Worm (Caenorhabditis elegans) whole organism, L4 larva: ENCODE results near the gene Y39A1A.18.

ENCODE experiments used
- Y48G9A.11 ChIP-seq: fragments of 200-800 bp; sonication (Bioruptor generic); IDR thresholded peaks from 2 replicates; pipeline ENCODE4 v1.3.6; 2022; ENCODE audit warnings: missing genetic modification reagents, missing genetic modification characterization, missing compliant biosample characterization
- Y5F2A.4 ChIP-seq: fragments of 200-800 bp; sonication (Bioruptor generic); optimal IDR thresholded peaks from 2 replicates; lab custom pipeline; 2018; ENCODE audit warnings: mild to moderate bottlenecking, missing genetic modification characterization, missing compliant biosample characterization
- fos-1 ChIP-seq: fragments of 150-350 bp; optimal IDR thresholded peaks from 2 replicates; lab custom pipeline; 2014; ENCODE audit warnings: missing biosample characterization, missing genetic modification characterization
- lin-13 ChIP-seq: fragments of 150-350 bp; optimal IDR thresholded peaks from 2 replicates; lab custom pipeline; 2014; ENCODE audit warnings: missing biosample characterization, missing genetic modification reagents, missing genetic modification characterization
- lin-15B ChIP-seq: fragments of 150-350 bp; sonication (generic microtip); optimal IDR thresholded peaks from 3 replicates; lab custom pipeline; 2014; ENCODE audit warnings: missing biosample characterization, missing genetic modification characterization
- nhr-102 ChIP-seq: sonication (generic microtip); optimal IDR thresholded peaks from 2 replicates; lab custom pipeline; 2016; ENCODE audit warnings: mild to moderate bottlenecking, missing genetic modification characterization, moderate library complexity, missing compliant biosample characterization
- nhr-76 ChIP-seq: fragments of 150-350 bp; optimal IDR thresholded peaks from 2 replicates; lab custom pipeline; 2014; ENCODE audit warnings: missing biosample characterization, missing genetic modification characterization
- pqm-1 ChIP-seq: sonication (generic microtip); optimal IDR thresholded peaks from 2 replicates; lab custom pipeline; 2017; ENCODE audit warnings: missing biosample characterization, missing genetic modification characterization

DNA sequence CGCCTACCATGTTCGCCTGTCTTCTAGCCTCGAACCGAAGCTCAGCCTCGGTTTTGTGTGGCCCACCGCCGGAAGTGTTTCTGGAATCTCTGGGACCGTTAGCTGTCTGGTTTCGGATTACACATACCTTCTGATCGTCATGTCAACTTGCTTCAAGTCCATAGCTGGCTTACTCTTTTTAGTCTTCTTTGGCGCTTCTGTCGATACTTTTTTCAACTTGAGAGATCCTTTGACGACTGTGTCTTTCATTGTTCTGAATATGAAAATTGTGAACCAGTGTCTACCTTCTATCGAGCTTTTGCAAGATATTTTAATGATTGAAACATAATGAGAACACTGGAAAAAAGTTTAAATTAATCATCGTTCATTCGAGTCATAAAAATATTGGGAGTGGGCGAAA, 46.2 kb upstream of the Y39A1A.18 start, which contains the start of gene K01G5.8:
- TF ChIP-seq lin-13 (no peak), nhr-102 (tag; lab: Kevin White, UChicago) (no peak), nhr-76 (tag; lab: Kevin White, UChicago) (no peak), Y5F2A.4 (no peak), fos-1 (tag; lab: Kevin White, UChicago) (no peak), pqm-1 (tag; lab: Kevin White, UChicago) (no peak), Y48G9A.11 (no peak), lin-15B (tag; lab: Kevin White, UChicago) (no peak)
